Worm (Caenorhabditis elegans) whole organism, L4/young adult: ENCODE measurements around the gene ifas-3.

Experiments
- W03F9.2 ChIP-seq: fragments of 150-350 bp; optimal IDR thresholded peaks from 2 replicates; lab custom pipeline; 2014; ENCODE audit warnings: missing biosample characterization, missing genetic modification characterization
- dao-5 ChIP-seq: sonication (generic microtip); optimal IDR thresholded peaks from 2 replicates; lab custom pipeline; 2016; ENCODE audit warnings: missing genotype, missing genetic modification characterization, moderate library complexity, missing compliant biosample characterization
- him-1 ChIP-seq: sonication (generic microtip); optimal IDR thresholded peaks from 2 replicates; lab custom pipeline; 2016; ENCODE audit warnings: missing genotype, missing genetic modification reagents, missing genetic modification characterization, missing compliant biosample characterization

ce11 chrIV:15923000-15923399 is 27.7 kb downstream of the ifas-3 start:
- TF ChIP-seq W03F9.2 (tag; lab: Kevin White, UChicago) (no peak), dao-5 (tag; lab: Kevin White, UChicago) (no peak), him-1 (tag; lab: Kevin White, UChicago) (no peak)
